Worm (Caenorhabditis elegans) whole organism, L2 larva: ENCODE measurements around the gene rep-1.

Experiments
- F13H6.1 ChIP-seq: sonication (generic microtip); optimal IDR thresholded peaks from 2 replicates; lab custom pipeline; 2016; ENCODE audit warnings: missing genetic modification characterization, missing compliant biosample characterization
- R02D3.7 ChIP-seq: fragments of 150-350 bp; optimal IDR thresholded peaks from 2 replicates; lab custom pipeline; 2014; ENCODE audit warnings: missing biosample characterization, missing genetic modification characterization
- Y55F3AM.14 ChIP-seq: fragments of 200-800 bp; sonication (Bioruptor generic); optimal IDR thresholded peaks from 2 replicates; lab custom pipeline; 2018; ENCODE audit warnings: mild to moderate bottlenecking, missing genetic modification characterization, missing compliant biosample characterization
- alr-1 ChIP-seq: fragments of 150-350 bp; optimal IDR thresholded peaks from 2 replicates; lab custom pipeline; 2014; ENCODE audit warnings: missing biosample characterization, missing genetic modification characterization
- aly-2 ChIP-seq: fragments of 150-350 bp; optimal IDR thresholded peaks from 2 replicates; lab custom pipeline; 2014; ENCODE audit warnings: missing biosample characterization, missing genetic modification characterization
- ama-1 ChIP-seq: fragments of 150-350 bp; optimal IDR thresholded peaks from 2 replicates; lab custom pipeline; 2018; ENCODE audit warnings: inconsistent platforms
- blmp-1 ChIP-seq: sonication (generic microtip); optimal IDR thresholded peaks from 2 replicates; lab custom pipeline; 2017; ENCODE audit warnings: missing genetic modification characterization, mild to moderate bottlenecking, missing compliant biosample characterization, antibody characterized with exemption, moderate library complexity; ENCODE audit not compliant: insufficient read depth
- ceh-82 ChIP-seq: fragments of 150-350 bp; optimal IDR thresholded peaks from 2 replicates; lab custom pipeline; 2014; ENCODE audit warnings: missing biosample characterization, missing genetic modification characterization
- crh-2 ChIP-seq: sonication (generic microtip); optimal IDR thresholded peaks from 2 replicates; lab custom pipeline; 2017; ENCODE audit warnings: missing biosample characterization, missing genetic modification characterization
- dmd-4 ChIP-seq: sonication (generic microtip); optimal IDR thresholded peaks from 2 replicates; lab custom pipeline; 2017; ENCODE audit warnings: missing biosample characterization, missing genetic modification characterization
- egl-27 ChIP-seq: sonication (generic microtip); optimal IDR thresholded peaks from 3 replicates; lab custom pipeline; 2017; ENCODE audit warnings: missing biosample characterization, missing genetic modification reagents, missing genetic modification characterization
- elt-3 ChIP-seq: sonication (generic microtip); optimal IDR thresholded peaks from 2 replicates; lab custom pipeline; 2017; ENCODE audit warnings: missing biosample characterization, missing genetic modification characterization
- fos-1 ChIP-seq: fragments of 150-350 bp; optimal IDR thresholded peaks from 2 replicates; lab custom pipeline; 2014; ENCODE audit warnings: missing biosample characterization, missing genetic modification characterization
- gmeb-1 ChIP-seq: fragments of 150-350 bp; optimal IDR thresholded peaks from 2 replicates; lab custom pipeline; 2014; ENCODE audit warnings: missing biosample characterization, missing genetic modification characterization
- lin-39 ChIP-seq: fragments of 150-350 bp; optimal IDR thresholded peaks from 2 replicates; lab custom pipeline; 2014; ENCODE audit warnings: missing biosample characterization, missing genetic modification reagents, missing genetic modification characterization
- lsy-2 ChIP-seq, 2 experiments: fragments of 150-350 bp in 1 of 2; sonication (generic microtip) in 1 of 2; optimal IDR thresholded peaks; 2 replicates each; lab custom pipeline; 2014 to 2017; ENCODE audit warnings: missing biosample characterization in 2 of 2, missing genetic modification characterization in 2 of 2
- mab-5 ChIP-seq: fragments of 150-350 bp; optimal IDR thresholded peaks from 2 replicates; lab custom pipeline; 2014; ENCODE audit warnings: missing biosample characterization, missing genetic modification characterization
- mbf-1 ChIP-seq: sonication (generic microtip); optimal IDR thresholded peaks from 2 replicates; lab custom pipeline; 2017; ENCODE audit warnings: missing biosample characterization, missing genetic modification characterization
- mdl-1 ChIP-seq, 2 experiments: fragments of 150-350 bp in 1 of 2; sonication (generic microtip) in 1 of 2; optimal IDR thresholded peaks; 2 replicates each; lab custom pipeline; 2017; ENCODE audit warnings: missing biosample characterization in 2 of 2, missing genetic modification characterization in 2 of 2
- nhr-10 ChIP-seq: sonication (generic microtip); optimal IDR thresholded peaks from 2 replicates; lab custom pipeline; 2017; ENCODE audit warnings: missing biosample characterization, missing genetic modification characterization
- nhr-12 ChIP-seq: fragments of 150-350 bp; optimal IDR thresholded peaks from 2 replicates; lab custom pipeline; 2014; ENCODE audit warnings: missing biosample characterization, missing genetic modification characterization
- nhr-129 ChIP-seq: fragments of 150-350 bp; optimal IDR thresholded peaks from 2 replicates; lab custom pipeline; 2014; ENCODE audit warnings: missing biosample characterization, missing genetic modification characterization
- nhr-23 ChIP-seq: fragments of 150-350 bp; optimal IDR thresholded peaks from 2 replicates; lab custom pipeline; 2014; ENCODE audit warnings: missing biosample characterization, missing genetic modification reagents, missing genetic modification characterization
- nhr-237 ChIP-seq: fragments of 150-350 bp; optimal IDR thresholded peaks from 2 replicates; lab custom pipeline; 2014; ENCODE audit warnings: missing biosample characterization, missing genetic modification characterization
- nhr-25 ChIP-seq: fragments of 150-350 bp; sonication (generic microtip); optimal IDR thresholded peaks from 3 replicates; lab custom pipeline; 2014; ENCODE audit warnings: missing biosample characterization, missing genetic modification characterization
- nhr-6 ChIP-seq: fragments of 150-350 bp; optimal IDR thresholded peaks from 2 replicates; lab custom pipeline; 2014; ENCODE audit warnings: missing biosample characterization, missing genetic modification characterization
- peb-1 ChIP-seq: fragments of 150-350 bp; optimal IDR thresholded peaks from 2 replicates; lab custom pipeline; 2014; ENCODE audit warnings: missing biosample characterization, missing genetic modification characterization
- sem-4 ChIP-seq: fragments of 150-350 bp; optimal IDR thresholded peaks from 2 replicates; lab custom pipeline; 2014; ENCODE audit warnings: missing biosample characterization, missing genetic modification reagents, missing genetic modification characterization
- skn-1 ChIP-seq: sonication (generic microtip); optimal IDR thresholded peaks from 2 replicates; lab custom pipeline; 2017; ENCODE audit warnings: missing biosample characterization, missing genetic modification characterization
- sma-3 ChIP-seq: sonication (generic microtip); optimal IDR thresholded peaks from 2 replicates; lab custom pipeline; 2016; ENCODE audit warnings: missing genetic modification reagents, missing genetic modification characterization, missing compliant biosample characterization
- sma-9 ChIP-seq, 2 experiments: fragments of 150-350 bp in 1 of 2; sonication (generic microtip) in 1 of 2; optimal IDR thresholded peaks; 2 replicates each; lab custom pipeline; 2014 to 2016; ENCODE audit warnings: missing genetic modification characterization in 2 of 2, mild to moderate bottlenecking in 1 of 2, missing biosample characterization in 1 of 2, missing compliant biosample characterization in 1 of 2, missing genetic modification reagents in 1 of 2, moderate library complexity in 1 of 2
- snpc-4 ChIP-seq: fragments of 150-350 bp; optimal IDR thresholded peaks from 2 replicates; lab custom pipeline; 2014; ENCODE audit warnings: missing biosample characterization, missing genetic modification characterization
- unc-39 ChIP-seq: fragments of 150-350 bp; optimal IDR thresholded peaks from 2 replicates; lab custom pipeline; 2014; ENCODE audit warnings: missing biosample characterization, missing genetic modification characterization
- unc-62 ChIP-seq: fragments of 150-350 bp; optimal IDR thresholded peaks from 2 replicates; lab custom pipeline; 2014; ENCODE audit warnings: missing biosample characterization, missing genetic modification reagents, missing genetic modification characterization
- zag-1 ChIP-seq: fragments of 150-350 bp; optimal IDR thresholded peaks from 2 replicates; lab custom pipeline; 2014; ENCODE audit warnings: missing biosample characterization, missing genetic modification characterization
- ztf-1 ChIP-seq: fragments of 200-800 bp; sonication (Bioruptor generic); conservative IDR thresholded peaks from 2 replicates; pipeline ENCODE4 v1.3.6; 2022; ENCODE audit warnings: missing genetic modification characterization, missing compliant biosample characterization
- ztf-11 ChIP-seq: sonication (generic microtip); optimal IDR thresholded peaks from 2 replicates; lab custom pipeline; 2017; ENCODE audit warnings: missing biosample characterization, missing genetic modification characterization

Gene rep-1

ce11 chrIII:1576451-1576850 lies 6.3 kb downstream of the rep-1 start, which contains the start of gene Y22D7AL.7:
Y22D7AL.7 (plus strand) TSS chrIII:1576751.
- TF ChIP-seq skn-1 (tag; lab: Kevin White, UChicago): no peak
- TF ChIP-seq unc-62 (GFP tag; lab: Kevin White, UChicago): no peak
- no peak for TF ChIP-seq ceh-82 (tag; lab: Kevin White, UChicago)
- no peak for TF ChIP-seq aly-2 (tag; lab: Kevin White, UChicago)
- no peak for TF ChIP-seq F13H6.1
- no peak for TF ChIP-seq Y55F3AM.14
- no peak for TF ChIP-seq blmp-1 (tag; lab: Kevin White, UChicago)
- TF ChIP-seq fos-1 (tag; lab: Kevin White, UChicago): no peak
- TF ChIP-seq peb-1 (tag; lab: Kevin White, UChicago): no peak
- no peak for TF ChIP-seq ama-1 (lab: Kevin White, UChicago)
- TF ChIP-seq crh-2 (tag; lab: Kevin White, UChicago): no peak
- no peak for TF ChIP-seq lin-39 (tag; lab: Kevin White, UChicago)
- no peak for TF ChIP-seq zag-1 (tag; lab: Kevin White, UChicago)
- TF ChIP-seq alr-1 (tag; lab: Kevin White, UChicago): no peak
- TF ChIP-seq mab-5 (tag; lab: Kevin White, UChicago): no peak

DNA sequence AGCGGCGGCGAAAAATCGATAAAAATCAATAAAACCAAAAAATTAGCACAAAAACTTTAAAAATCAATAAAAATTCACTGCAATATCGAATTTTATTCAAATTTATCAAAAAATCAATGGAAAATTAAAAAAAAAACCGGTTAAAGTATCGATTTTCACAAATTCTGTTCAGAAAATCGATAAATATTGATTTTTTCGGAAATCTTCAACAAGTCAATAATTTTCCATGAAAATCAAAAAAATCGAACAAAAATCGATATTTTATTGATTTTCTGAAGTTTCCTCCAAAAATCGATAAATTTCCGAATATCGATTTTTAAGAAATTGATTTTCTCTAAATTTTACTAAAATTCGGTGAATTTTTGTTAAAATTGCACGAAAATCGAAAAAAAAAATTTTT lies 8.5 kb downstream of the rep-1 start:
- no peak for TF ChIP-seq crh-2 (tag; lab: Kevin White, UChicago)
- TF ChIP-seq dmd-4: no peak
- no peak for TF ChIP-seq peb-1 (tag; lab: Kevin White, UChicago)
- no peak for TF ChIP-seq gmeb-1
- no peak for TF ChIP-seq nhr-10 (tag; lab: Kevin White, UChicago)
- no peak for TF ChIP-seq lsy-2 (tag; optimal IDR thresholded peaks at IDR 0.05; lab: Kevin White, UChicago)
- TF ChIP-seq elt-3 (tag; lab: Kevin White, UChicago): no peak
- no peak for TF ChIP-seq unc-39 (tag; lab: Kevin White, UChicago)
- TF ChIP-seq nhr-237: no peak
- no peak for TF ChIP-seq ama-1 (lab: Kevin White, UChicago)
- TF ChIP-seq zag-1 (tag; lab: Kevin White, UChicago): no peak
- TF ChIP-seq snpc-4: no peak
- no peak for TF ChIP-seq unc-62 (GFP tag; lab: Kevin White, UChicago)
- no peak for TF ChIP-seq mbf-1 (tag; lab: Kevin White, UChicago)
- no peak for TF ChIP-seq ztf-11
- no peak for TF ChIP-seq nhr-12 (tag; lab: Kevin White, UChicago)
- no peak for TF ChIP-seq blmp-1 (tag; lab: Kevin White, UChicago)
- TF ChIP-seq sma-9 (GFP tag; optimal IDR thresholded peaks at IDR 0.05; lab: Kevin White, UChicago): no peak
- no peak for TF ChIP-seq sma-9 (tag; optimal IDR thresholded peaks at IDR 0.05; lab: Kevin White, UChicago)
- TF ChIP-seq, all 48 proteins: peak for 0

DNA sequence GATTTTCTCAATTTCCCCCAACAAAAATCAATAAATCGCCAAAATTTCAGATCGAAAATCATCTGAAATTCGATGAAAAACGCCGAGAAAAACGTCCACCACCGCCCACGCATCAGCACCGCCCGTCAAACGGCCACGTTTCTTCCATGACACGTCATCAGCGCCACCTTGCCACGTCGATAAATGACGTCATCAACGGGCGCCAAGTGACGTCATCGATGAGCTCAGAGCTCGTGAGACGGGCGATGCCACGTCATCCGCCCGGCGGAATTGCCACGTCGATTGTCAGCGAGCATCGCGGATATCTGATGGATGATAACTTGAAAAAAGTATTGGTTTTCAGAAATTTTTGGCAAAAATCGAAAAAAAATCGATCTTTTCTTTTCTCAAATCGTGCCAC lies 8.9 kb downstream of the rep-1 start:
- TF ChIP-seq dmd-4 (no peak), nhr-25 (tag; lab: Kevin White, UChicago) (no peak), sma-9 (GFP tag; optimal IDR thresholded peaks at IDR 0.05; lab: Kevin White, UChicago) (no peak), sma-9 (tag; optimal IDR thresholded peaks at IDR 0.05; lab: Kevin White, UChicago) (no peak), fos-1 (tag; lab: Kevin White, UChicago) (no peak), nhr-6 (tag; lab: Kevin White, UChicago) (no peak), mbf-1 (tag; lab: Kevin White, UChicago) (no peak), ama-1 (lab: Kevin White, UChicago) (no peak), zag-1 (tag; lab: Kevin White, UChicago) (no peak), mdl-1 (tag; optimal IDR thresholded peaks at IDR 0.05; lab: Kevin White, UChicago) (no peak), Y55F3AM.14 (no peak), nhr-129 (tag; lab: Kevin White, UChicago) (no peak), peb-1 (tag; lab: Kevin White, UChicago) (no peak), ceh-82 (tag; lab: Kevin White, UChicago) (no peak), unc-39 (tag; lab: Kevin White, UChicago) (no peak)

- no peak for TF ChIP-seq zag-1 (tag; lab: Kevin White, UChicago)
- TF ChIP-seq sma-3 (GFP tag; lab: Kevin White, UChicago): no peak
- no peak for TF ChIP-seq lsy-2 (tag; optimal IDR thresholded peaks at IDR 0.05; lab: Kevin White, UChicago)
- no peak for TF ChIP-seq sem-4
- TF ChIP-seq nhr-23: no peak
- no peak for TF ChIP-seq nhr-129 (tag; lab: Kevin White, UChicago)
- no peak for TF ChIP-seq ztf-1 (GFP tag; lab: Robert Waterston, UW)
- TF ChIP-seq snpc-4: no peak
- no peak for TF ChIP-seq R02D3.7 (tag; lab: Kevin White, UChicago)
- no peak for TF ChIP-seq aly-2 (tag; lab: Kevin White, UChicago)
- no peak for TF ChIP-seq unc-39 (tag; lab: Kevin White, UChicago)
- no peak for TF ChIP-seq egl-27 (tag; lab: Kevin White, UChicago)
- no peak for TF ChIP-seq unc-62 (GFP tag; lab: Kevin White, UChicago)
Measured at ce11 chrIII:1580142-1580541, 10.0 kb downstream of the rep-1 start.
